Fruit fly (Drosophila melanogaster): Measurements from ENCODE around the gene Nepl8.
A peak's percentile ranks its signal among the peaks of the same experiment; 100 is the strongest.

The Nepl8 gene

DNA sequence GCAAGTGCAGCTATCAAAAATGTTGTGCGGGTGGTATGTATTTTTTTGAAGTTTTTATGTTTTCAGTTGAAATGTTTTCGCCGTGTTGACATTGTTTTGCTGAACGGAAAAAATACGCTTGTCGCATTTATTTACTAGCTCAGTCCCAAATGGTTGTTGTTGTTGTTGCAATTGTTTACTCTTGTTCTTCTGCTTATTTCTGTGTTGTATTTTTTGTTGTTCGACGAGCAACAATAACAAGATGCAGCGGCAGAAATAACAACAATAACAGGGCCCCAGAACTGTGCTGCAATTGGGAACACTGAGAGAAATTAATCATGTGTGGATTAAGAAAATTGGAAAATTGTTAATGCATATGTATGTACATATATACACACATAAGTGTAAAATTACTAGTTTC lies 50.2 kb downstream of the Nepl8 start:
- no peak for TF ChIP-seq achi (GFP tag; optimal IDR thresholded peaks at IDR 0.05)
- TF ChIP-seq CG11294 (GFP tag; IDR thresholded peaks at IDR 0.05), result no peak
- peak; percentile 62 for TF ChIP-seq Eip78C (GFP tag)
- no peak for TF ChIP-seq ss (GFP tag; optimal IDR thresholded peaks at IDR 0.05)
- TF ChIP-seq fkh (GFP tag; optimal IDR thresholded peaks at IDR 0.05), result peak; percentile 29

DNA sequence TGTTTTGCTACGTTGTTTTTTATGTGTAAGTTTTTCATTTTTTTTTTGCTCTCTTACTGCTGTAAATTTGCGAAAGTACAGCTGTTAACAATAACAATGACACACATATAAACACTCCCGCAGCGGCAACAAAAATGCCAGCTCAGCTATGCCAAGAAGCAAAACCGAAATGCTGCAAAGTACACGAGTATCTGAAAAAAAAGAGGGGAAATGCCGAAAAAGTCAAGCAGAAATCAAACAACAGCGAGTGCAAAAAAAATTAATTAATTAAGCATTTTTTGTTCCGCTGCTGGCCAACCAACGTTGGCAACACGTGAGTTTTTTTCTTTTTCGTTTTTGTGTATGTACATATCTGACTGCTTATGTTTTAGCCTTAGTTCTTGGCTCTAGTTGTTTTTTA lies 51.0 kb downstream of the Nepl8 start:
- TF ChIP-seq CG15336 (GFP tag; IDR thresholded peaks at IDR 0.05) (no peak), CG6808 (GFP tag; optimal IDR thresholded peaks at IDR 0.05) (no peak), CG11294 (GFP tag; IDR thresholded peaks at IDR 0.05) (no peak), eg (GFP tag; IDR thresholded peaks at IDR 0.05) (no peak), achi (GFP tag; optimal IDR thresholded peaks at IDR 0.05) (no peak)

Measured in whole organism, prepupa.